Fruit fly (Drosophila melanogaster): ENCODE data around the gene CG9630.

dm6 chr3R:8316344-8317105 lies 46.8 kb upstream of the CG9630 start, which contains the start of gene Coq2:
- no peak for TF ChIP-seq CG1620 (GFP tag; optimal IDR thresholded peaks at IDR 0.05)
- TF ChIP-seq Clk (GFP tag; optimal IDR thresholded peaks at IDR 0.05) = no peak
- TF ChIP-seq ovo (GFP tag; optimal IDR thresholded peaks at IDR 0.05) = peak; percentile 28
- no peak for TF ChIP-seq Mnt (GFP tag; optimal IDR thresholded peaks at IDR 0.05)
- no peak for TF ChIP-seq CG12768 (GFP tag; optimal IDR thresholded peaks at IDR 0.05)
- no peak for TF ChIP-seq CG7101 (tag; optimal IDR thresholded peaks at IDR 0.05)
- no peak for TF ChIP-seq CG14711 (tag; optimal IDR thresholded peaks at IDR 0.05)

All from whole organism, adult.